Fruit fly (Drosophila melanogaster): ENCODE measurements around the gene Sfxn1-3.

Sfxn1-3 gene

dm6 chr3R:4378363-4379354 is at the start of gene Sfxn1-3 (continued):
- TF ChIP-seq CG7987 (GFP tag; optimal IDR thresholded peaks at IDR 0.05) (peak; percentile 73), nau (GFP tag; optimal IDR thresholded peaks at IDR 0.05) (peak; percentile 68), slp2 (GFP tag; optimal IDR thresholded peaks at IDR 0.05) (no peak), CG17912 (GFP tag; optimal IDR thresholded peaks at IDR 0.05) (peak; percentile 46), sug (tag; optimal IDR thresholded peaks at IDR 0.05) (peak; percentile 72), CG12155 (GFP tag; optimal IDR thresholded peaks at IDR 0.05) (no peak)

dm6 chr3R:4333964-4334363 is 44.4 kb upstream of the Sfxn1-3 start, which contains the start of gene CG9776:
TSS of gene CG9776 (minus strand) at chr3R:4334071.
- TF ChIP-seq seq (GFP tag; IDR thresholded peaks at IDR 0.05) (no peak), Asciz (GFP tag; optimal IDR thresholded peaks at IDR 0.05) (no peak), ftz-f1 (GFP tag; optimal IDR thresholded peaks at IDR 0.05) (peak; percentile 54), Xrp1 (GFP tag; IDR thresholded peaks at IDR 0.05) (peak; percentile 70), mirr (GFP tag; optimal IDR thresholded peaks at IDR 0.05) (no peak), Nf-YB (GFP tag; optimal IDR thresholded peaks at IDR 0.05) (no peak), Deaf1 (tag; optimal IDR thresholded peaks at IDR 0.05) (no peak), CG13424 (tag; optimal IDR thresholded peaks at IDR 0.05) (peak; percentile 62), Opbp (GFP tag; IDR thresholded peaks at IDR 0.05; ENCODE audit: partially characterized antibody) (peak; percentile 98), chm (GFP tag; IDR thresholded peaks at IDR 0.05) (no peak), CG11560 (tag; IDR thresholded peaks at IDR 0.05) (peak; percentile 44; the same call in 1 of the 3 replicates), CG8944 (GFP tag; optimal IDR thresholded peaks at IDR 0.05) (peak; percentile 40), lola (GFP tag; optimal IDR thresholded peaks at IDR 0.05) (peak in 1 of 3 experiments; percentile 97), CG16813 (GFP tag; IDR thresholded peaks at IDR 0.05; ENCODE audit: partially characterized antibody) (peak; percentile 99), Lpt (GFP tag; optimal IDR thresholded peaks at IDR 0.05) (no peak), CG2129 (GFP tag; IDR thresholded peaks at IDR 0.05; ENCODE audit: partially characterized antibody) (peak; percentile 91), dpn (GFP tag; optimal IDR thresholded peaks at IDR 0.05) (peak; percentile 66 to 75), Hr39 (optimal IDR thresholded peaks at IDR 0.05) (no peak), CG12744 (GFP tag; optimal IDR thresholded peaks at IDR 0.05) (peak; percentile 50), stwl (tag; optimal IDR thresholded peaks at IDR 0.05) (peak; percentile 89), Optix (GFP tag; IDR thresholded peaks at IDR 0.05) (peak; percentile 58; the same call in 2 of the 3 replicates), scrt (GFP tag; optimal IDR thresholded peaks at IDR 0.05) (no peak), CG11456 (GFP tag; IDR thresholded peaks at IDR 0.05) (peak; percentile 77; the same call in 2 of the 3 replicates), Dfd (GFP tag; optimal IDR thresholded peaks at IDR 0.05) (peak in 1 of 2 experiments; percentile 70), ttk (GFP tag; IDR thresholded peaks at IDR 0.05) (no peak), CoRest (tag; optimal IDR thresholded peaks at IDR 0.05) (no peak), CG2712 (tag; optimal IDR thresholded peaks at IDR 0.05) (peak; percentile 74), ham (GFP tag; IDR thresholded peaks at IDR 0.05) (no peak), CG11696 (GFP tag; IDR thresholded peaks at IDR 0.05) (no peak), bbx (GFP tag; IDR thresholded peaks at IDR 0.05; ENCODE audit: partially characterized antibody) (peak; percentile 98), Dp (GFP tag; optimal IDR thresholded peaks at IDR 0.05) (peak; percentile 48), gsb (GFP tag; IDR thresholded peaks at IDR 0.05) (no peak), cato (GFP tag; optimal IDR thresholded peaks at IDR 0.05; ENCODE audit: borderline replicate concordance) (peak; percentile 38), Sox100B (GFP tag; optimal IDR thresholded peaks at IDR 0.05) (peak; percentile 21), CG12769 (tag; optimal IDR thresholded peaks at IDR 0.05) (no peak), stc (GFP tag; IDR thresholded peaks at IDR 0.05) (no peak), CG2889 (GFP tag; IDR thresholded peaks at IDR 0.05) (no peak), tll (GFP tag; optimal IDR thresholded peaks at IDR 0.05) (peak in 1 of 2 experiments; percentile 28), Awh (GFP tag; IDR thresholded peaks at IDR 0.05) (no peak; the same call in 1 of the 2 replicates), CG13624 (GFP tag; optimal IDR thresholded peaks at IDR 0.05) (peak; percentile 54)
